Worm (Caenorhabditis elegans) whole organism, late embryonic: ENCODE measurements around the gene kin-16.

Source experiments
- C08G9.2 ChIP-seq: sonication (generic microtip); optimal IDR thresholded peaks from 2 replicates; lab custom pipeline; 2016; ENCODE audit warnings: mild to moderate bottlenecking, missing genetic modification characterization, moderate library complexity, missing compliant biosample characterization
- C38D4.7 ChIP-seq: fragments of 200-800 bp; sonication (Bioruptor generic); optimal IDR thresholded peaks from 2 replicates; lab custom pipeline; 2018; ENCODE audit warnings: mild to moderate bottlenecking, missing genetic modification characterization, moderate library complexity, missing compliant biosample characterization
- T23F11.4 ChIP-seq: fragments of 200-800 bp; sonication (Bioruptor generic); optimal IDR thresholded peaks from 2 replicates; lab custom pipeline; 2018; ENCODE audit warnings: mild to moderate bottlenecking, missing genetic modification characterization, missing compliant biosample characterization
- ceh-14 ChIP-seq: sonication (generic microtip); optimal IDR thresholded peaks from 2 replicates; lab custom pipeline; 2016; ENCODE audit warnings: missing genotype, missing genetic modification characterization, missing compliant biosample characterization
- ceh-34 ChIP-seq: sonication (generic microtip); optimal IDR thresholded peaks from 2 replicates; lab custom pipeline; 2016; ENCODE audit warnings: mild to moderate bottlenecking, missing genetic modification characterization, missing compliant biosample characterization
- ceh-48 ChIP-seq: sonication (generic microtip); optimal IDR thresholded peaks from 2 replicates; lab custom pipeline; 2016; ENCODE audit warnings: missing genetic modification characterization, inconsistent platforms, missing compliant biosample characterization
- ceh-6 ChIP-seq: fragments of 200-800 bp; sonication (Bioruptor generic); optimal IDR thresholded peaks from 2 replicates; lab custom pipeline; 2018; ENCODE audit warnings: mild to moderate bottlenecking, missing genetic modification characterization, missing compliant biosample characterization
- ceh-9 ChIP-seq: sonication (generic microtip); optimal IDR thresholded peaks from 2 replicates; lab custom pipeline; 2016; ENCODE audit warnings: mild to moderate bottlenecking, missing genetic modification characterization, inconsistent platforms, missing compliant biosample characterization
- che-1 ChIP-seq: sonication (generic microtip); optimal IDR thresholded peaks from 2 replicates; lab custom pipeline; 2016; ENCODE audit warnings: mild to moderate bottlenecking, missing genetic modification characterization, missing compliant biosample characterization
- hlh-13 ChIP-seq: fragments of 200-800 bp; sonication (Bioruptor generic); optimal IDR thresholded peaks from 2 replicates; lab custom pipeline; 2018; ENCODE audit warnings: mild to moderate bottlenecking, missing genetic modification characterization, missing compliant biosample characterization
- hlh-15 ChIP-seq: sonication (generic microtip); optimal IDR thresholded peaks from 2 replicates; lab custom pipeline; 2016; ENCODE audit warnings: missing genetic modification characterization, missing compliant biosample characterization
- hlh-30 ChIP-seq: sonication (generic microtip); optimal IDR thresholded peaks from 2 replicates; lab custom pipeline; 2017; ENCODE audit warnings: antibody characterized with exemption, missing genetic modification characterization, missing compliant biosample characterization; ENCODE audit not compliant: insufficient read depth
- hlh-8 ChIP-seq: sonication (generic microtip); optimal IDR thresholded peaks from 2 replicates; lab custom pipeline; 2016; ENCODE audit warnings: missing genotype, missing genetic modification characterization, missing compliant biosample characterization
- madf-2 ChIP-seq: sonication (generic microtip); optimal IDR thresholded peaks from 2 replicates; lab custom pipeline; 2017; ENCODE audit warnings: missing genetic modification characterization, missing compliant biosample characterization
- mec-3 ChIP-seq: sonication (generic microtip); optimal IDR thresholded peaks from 2 replicates; lab custom pipeline; 2016; ENCODE audit warnings: borderline replicate concordance, missing genetic modification characterization, missing compliant biosample characterization
- nfya-1 ChIP-seq: sonication (generic microtip); optimal IDR thresholded peaks from 2 replicates; lab custom pipeline; 2017; ENCODE audit warnings: missing genetic modification characterization, mild to moderate bottlenecking, missing compliant biosample characterization, antibody characterized with exemption, moderate library complexity
- sdc-2 ChIP-seq: sonication (generic microtip); optimal IDR thresholded peaks from 2 replicates; lab custom pipeline; 2016; ENCODE audit warnings: missing genotype, missing genetic modification characterization, missing compliant biosample characterization
- tbx-7 ChIP-seq: sonication (generic microtip); optimal IDR thresholded peaks from 2 replicates; lab custom pipeline; 2016; ENCODE audit warnings: missing genotype, missing genetic modification characterization, missing compliant biosample characterization
- ttx-3 ChIP-seq: sonication (generic microtip); optimal IDR thresholded peaks from 2 replicates; lab custom pipeline; 2016; ENCODE audit warnings: missing genetic modification reagents, missing genetic modification characterization, missing compliant biosample characterization
- zip-5 ChIP-seq: sonication (generic microtip); optimal IDR thresholded peaks from 2 replicates; lab custom pipeline; 2016; ENCODE audit warnings: missing genetic modification characterization, missing compliant biosample characterization
- ztf-16 ChIP-seq: sonication (generic microtip); optimal IDR thresholded peaks from 2 replicates; lab custom pipeline; 2017; ENCODE audit warnings: missing genetic modification characterization, missing compliant biosample characterization

The kin-16 gene

ce11 chrII:9403087-9403486 lies 32.8 kb downstream of the kin-16 start, which contains the start of gene Y51B9A.6:
Gene Y51B9A.6, minus strand, starts transcription at chrII:9403187.
- no peak for TF ChIP-seq ceh-14
- no peak for TF ChIP-seq ceh-34 (tag; lab: Kevin White, UChicago)
- TF ChIP-seq hlh-30 (tag; lab: Kevin White, UChicago), result no peak
- TF ChIP-seq hlh-15 (tag; lab: Kevin White, UChicago), result no peak
- no peak for TF ChIP-seq zip-5 (tag; lab: Kevin White, UChicago)
- no peak for TF ChIP-seq ttx-3 (tag; lab: Kevin White, UChicago)
- no peak for TF ChIP-seq tbx-7 (tag; lab: Kevin White, UChicago)
- no peak for TF ChIP-seq C08G9.2
- no peak for TF ChIP-seq hlh-13 (GFP tag; lab: Kevin White, UChicago)
- no peak for TF ChIP-seq ceh-48 (tag; lab: Kevin White, UChicago)
- no peak for TF ChIP-seq sdc-2 (tag; lab: Kevin White, UChicago)

- TF ChIP-seq hlh-30 (tag; lab: Kevin White, UChicago), result no peak
- TF ChIP-seq T23F11.4 (GFP tag; lab: Kevin White, UChicago), result no peak
- TF ChIP-seq C08G9.2, result no peak
These were observed 36.2 kb downstream of the kin-16 start, which contains the start of gene Y51B9A.7 for ce11 chrII:9399746-9400145. Gene Y51B9A.7, plus strand, starts transcription at chrII:9400046.

ce11 chrII:9398370-9398901 lies 37.5 kb downstream of the kin-16 start, which contains the start of the genes Y51B9A.14 and Y51B9A.8:
Gene Y51B9A.14, minus strand, starts transcription at chrII:9398470.
Gene Y51B9A.8, plus strand, starts transcription at chrII:9398851.
- TF ChIP-seq hlh-15 (tag; lab: Kevin White, UChicago), result no peak
- no peak for TF ChIP-seq ceh-6 (GFP tag; lab: Kevin White, UChicago)
- no peak for TF ChIP-seq madf-2
- TF ChIP-seq ceh-9 (tag; lab: Kevin White, UChicago), result no peak
- TF ChIP-seq hlh-8 (tag; lab: Kevin White, UChicago), result no peak

DNA sequence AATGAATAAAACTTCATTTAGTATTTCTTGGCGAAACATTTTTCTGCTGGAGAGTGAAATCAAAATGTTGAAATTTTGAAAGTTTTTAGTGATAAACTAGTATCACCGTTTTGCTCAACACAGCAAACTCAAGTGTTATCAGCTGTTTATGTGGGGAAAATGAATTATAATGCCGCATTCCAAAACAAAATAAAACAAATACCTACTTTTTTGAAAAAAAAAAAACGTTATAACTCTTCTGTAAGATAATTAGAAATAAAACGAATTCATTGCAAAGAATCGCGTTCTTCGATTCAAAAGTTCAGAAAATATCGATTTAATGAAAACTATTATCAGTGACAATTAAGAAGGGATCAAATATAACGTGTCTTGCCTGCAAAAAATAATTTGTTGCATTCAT lies 38.4 kb downstream of the kin-16 start, which contains the start of gene Y51B9A.9:
TSS of gene Y51B9A.9 (minus strand) at position 101 of the 400 bp plus-strand sequence.
- TF ChIP-seq hlh-8 (tag; lab: Kevin White, UChicago) (no peak), che-1 (tag; lab: Kevin White, UChicago) (no peak), nfya-1 (tag; lab: Kevin White, UChicago) (no peak)

DNA sequence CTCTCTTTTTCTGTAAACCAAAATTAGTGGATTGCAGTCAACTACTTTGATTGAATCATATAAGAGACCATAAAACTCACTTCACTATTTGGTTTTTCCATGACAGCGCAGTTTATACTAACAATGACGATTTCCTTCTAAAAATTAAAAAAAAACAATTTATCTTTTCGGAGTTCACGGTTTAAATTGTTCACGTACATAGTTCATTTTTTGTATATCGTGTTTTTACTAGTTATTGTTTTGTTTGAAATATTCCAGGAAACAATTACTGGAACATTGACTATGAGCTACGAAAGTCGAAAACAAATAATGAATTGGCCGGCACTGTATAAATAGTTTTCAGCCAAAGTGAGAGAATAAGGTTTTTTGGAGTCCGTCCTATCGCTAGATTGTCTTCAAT lies 43.2 kb downstream of the kin-16 start, which contains the start of gene lido-17:
TSS of gene lido-17 (minus strand) at position 101 of the 400 bp plus-strand sequence.
- no peak for TF ChIP-seq ztf-16 (tag; lab: Kevin White, UChicago)

DNA sequence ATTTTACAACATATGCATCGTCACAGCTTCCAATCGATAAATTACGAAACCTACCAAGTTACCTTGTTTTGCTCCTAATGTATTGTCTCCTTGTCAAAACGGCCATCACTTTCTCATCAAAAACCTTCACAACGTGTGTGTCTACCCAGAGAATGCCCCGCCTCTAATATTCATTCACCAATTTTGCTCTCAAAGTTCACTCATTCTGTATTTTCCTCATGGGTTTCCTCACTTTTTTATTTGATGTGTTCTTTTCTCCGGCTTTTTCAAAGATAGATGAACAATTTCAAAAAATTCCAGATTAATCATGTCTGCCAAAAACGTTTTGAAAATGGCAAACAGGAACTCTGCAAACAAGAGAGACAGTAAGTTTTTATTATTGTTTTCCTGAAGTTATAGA lies 50.7 kb downstream of the kin-16 start, which contains the start of gene C06C3.7:
TSS of gene C06C3.7 (plus strand) at position 301 of the 400 bp plus-strand sequence.
- TF ChIP-seq mec-3 (tag; lab: Kevin White, UChicago) (no peak), C38D4.7 (GFP tag; lab: Kevin White, UChicago) (no peak)
